Worm (Caenorhabditis elegans) whole organism, late embryonic: ENCODE results near the gene srv-22.

ENCODE experiments used
- C08G9.2 ChIP-seq: sonication (generic microtip); optimal IDR thresholded peaks from 2 replicates; lab custom pipeline; 2016; ENCODE audit warnings: mild to moderate bottlenecking, missing genetic modification characterization, moderate library complexity, missing compliant biosample characterization
- K02D7.2 ChIP-seq: sonication (generic microtip); optimal IDR thresholded peaks from 2 replicates; lab custom pipeline; 2017; ENCODE audit warnings: mild to moderate bottlenecking, missing genetic modification characterization, missing compliant biosample characterization
- K09A11.1 ChIP-seq: sonication (generic microtip); optimal IDR thresholded peaks from 2 replicates; lab custom pipeline; 2017; ENCODE audit warnings: antibody characterized with exemption, mild to moderate bottlenecking, missing genetic modification characterization, missing compliant biosample characterization; ENCODE audit not compliant: insufficient read depth
- Y22D7AL.16 ChIP-seq: sonication (generic microtip); optimal IDR thresholded peaks from 2 replicates; lab custom pipeline; 2016; ENCODE audit warnings: missing genetic modification characterization, missing compliant biosample characterization
- ama-1 ChIP-seq: fragments of 150-350 bp; optimal IDR thresholded peaks from 2 replicates; lab custom pipeline; 2014
- ceh-18 ChIP-seq: sonication (generic microtip); optimal IDR thresholded peaks from 2 replicates; lab custom pipeline; 2016; ENCODE audit warnings: missing genetic modification characterization, missing compliant biosample characterization
- ceh-19 ChIP-seq: fragments of 200-800 bp; sonication (Bioruptor generic); optimal IDR thresholded peaks from 2 replicates; lab custom pipeline; 2018; ENCODE audit warnings: mild to moderate bottlenecking, missing genetic modification characterization, missing compliant biosample characterization
- ceh-22 ChIP-seq: sonication (generic microtip); optimal IDR thresholded peaks from 2 replicates; lab custom pipeline; 2017; ENCODE audit warnings: missing biosample characterization, missing genetic modification characterization
- ceh-24 ChIP-seq: sonication (generic microtip); optimal IDR thresholded peaks from 2 replicates; lab custom pipeline; 2016; ENCODE audit warnings: mild to moderate bottlenecking, missing genetic modification characterization, missing compliant biosample characterization
- ceh-31 ChIP-seq: sonication (generic microtip); optimal IDR thresholded peaks from 2 replicates; lab custom pipeline; 2016; ENCODE audit warnings: missing genetic modification characterization, missing compliant biosample characterization
- ceh-48 ChIP-seq: sonication (generic microtip); optimal IDR thresholded peaks from 2 replicates; lab custom pipeline; 2016; ENCODE audit warnings: missing genetic modification characterization, inconsistent platforms, missing compliant biosample characterization
- elt-4 ChIP-seq: sonication (generic microtip); optimal IDR thresholded peaks from 2 replicates; lab custom pipeline; 2016; ENCODE audit warnings: missing genetic modification characterization, missing compliant biosample characterization
- fkh-10 ChIP-seq: fragments of 150-350 bp; optimal IDR thresholded peaks from 2 replicates; lab custom pipeline; 2014; ENCODE audit warnings: missing biosample characterization, missing genetic modification reagents, missing genetic modification characterization
- fkh-6 ChIP-seq: sonication (generic microtip); optimal IDR thresholded peaks from 2 replicates; lab custom pipeline; 2016; ENCODE audit warnings: missing genetic modification characterization, missing compliant biosample characterization
- nfya-1 ChIP-seq: sonication (generic microtip); optimal IDR thresholded peaks from 2 replicates; lab custom pipeline; 2017; ENCODE audit warnings: missing genetic modification characterization, mild to moderate bottlenecking, missing compliant biosample characterization, antibody characterized with exemption, moderate library complexity
- nhr-11 ChIP-seq: fragments of 150-350 bp; optimal IDR thresholded peaks from 2 replicates; lab custom pipeline; 2014; ENCODE audit warnings: missing biosample characterization, missing genetic modification characterization
- nhr-232 ChIP-seq: sonication (generic microtip); optimal IDR thresholded peaks from 2 replicates; lab custom pipeline; 2016; ENCODE audit warnings: missing genetic modification characterization, missing compliant biosample characterization
- pag-3 ChIP-seq: sonication (generic microtip); optimal IDR thresholded peaks from 2 replicates; lab custom pipeline; 2016; ENCODE audit warnings: missing compliant biosample characterization, missing genetic modification characterization, borderline replicate concordance
- pat-9 ChIP-seq: fragments of 200-800 bp; sonication (Bioruptor generic); optimal IDR thresholded peaks from 2 replicates; lab custom pipeline; 2018; ENCODE audit warnings: mild to moderate bottlenecking, missing genetic modification characterization, moderate library complexity, missing compliant biosample characterization
- pax-1 ChIP-seq: fragments of 150-350 bp; optimal IDR thresholded peaks from 2 replicates; lab custom pipeline; 2014; ENCODE audit warnings: missing biosample characterization, missing genetic modification characterization
- pha-2 ChIP-seq: sonication (generic microtip); optimal IDR thresholded peaks from 2 replicates; lab custom pipeline; 2017; ENCODE audit warnings: mild to moderate bottlenecking, missing genetic modification characterization, missing compliant biosample characterization
- pha-4 ChIP-seq: fragments of 150-350 bp; optimal IDR thresholded peaks from 2 replicates; lab custom pipeline; 2018; ENCODE audit warnings: missing biosample characterization, missing genetic modification reagents, missing genetic modification characterization
- pqm-1 ChIP-seq: sonication (generic microtip); optimal IDR thresholded peaks from 2 replicates; lab custom pipeline; 2016; ENCODE audit warnings: missing genetic modification characterization, missing compliant biosample characterization
- pros-1 ChIP-seq: fragments of 150-350 bp; optimal IDR thresholded peaks from 2 replicates; lab custom pipeline; 2014; ENCODE audit warnings: missing biosample characterization, missing genetic modification reagents, missing genetic modification characterization
- sdc-2 ChIP-seq: sonication (generic microtip); optimal IDR thresholded peaks from 2 replicates; lab custom pipeline; 2016; ENCODE audit warnings: missing genotype, missing genetic modification characterization, missing compliant biosample characterization
- sox-2 ChIP-seq: fragments of 200-800 bp; sonication (Bioruptor generic); IDR thresholded peaks from 2 replicates; pipeline ENCODE4 v1.3.6; 2022; ENCODE audit warnings: missing genetic modification reagents, missing genetic modification characterization, missing compliant biosample characterization
- ttx-3 ChIP-seq: sonication (generic microtip); optimal IDR thresholded peaks from 2 replicates; lab custom pipeline; 2016; ENCODE audit warnings: missing genetic modification reagents, missing genetic modification characterization, missing compliant biosample characterization
- unc-3 ChIP-seq, 2 experiments: fragments of 200-800 bp in 1 of 2; sonication (Bioruptor generic) in 1 of 2; sonication (generic microtip) in 1 of 2; conservative IDR thresholded peaks in 1 of 2; optimal IDR thresholded peaks in 1 of 2; 2 replicates each; pipeline versions ENCODE4 v1.3.6 to Lab custom; 2016 to 2022; ENCODE audit warnings: missing compliant biosample characterization in 2 of 2, missing genetic modification characterization in 2 of 2, missing genetic modification reagents in 1 of 2
- unc-42 ChIP-seq: sonication (generic microtip); optimal IDR thresholded peaks from 2 replicates; lab custom pipeline; 2016; ENCODE audit warnings: missing genotype, missing genetic modification characterization, missing compliant biosample characterization
- unc-86 ChIP-seq: sonication (generic microtip); optimal IDR thresholded peaks from 2 replicates; lab custom pipeline; 2016; ENCODE audit warnings: missing genetic modification characterization, missing compliant biosample characterization

srv-22 gene

DNA sequence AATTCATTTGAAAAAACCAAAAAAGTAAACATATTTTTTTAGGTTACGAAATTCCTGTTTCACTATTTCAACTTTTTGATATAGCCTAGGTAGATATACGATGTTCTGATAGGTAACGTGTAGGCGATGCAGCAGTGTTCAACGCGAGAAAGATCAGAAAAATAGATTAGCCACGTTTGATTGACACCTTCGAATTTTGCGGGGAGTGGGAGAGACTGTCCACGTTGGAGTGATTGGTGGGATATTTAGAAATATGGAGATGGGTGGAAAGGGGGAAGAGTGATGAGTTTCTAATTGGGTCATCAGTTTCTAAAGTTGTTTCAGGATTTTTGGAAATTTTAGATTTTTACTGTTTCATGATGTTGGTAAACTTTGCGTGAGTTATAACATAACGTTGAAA, 43.4 kb upstream of the srv-22 start:
- TF ChIP-seq Y22D7AL.16 (tag; lab: Kevin White, UChicago) (no peak), unc-86 (no peak), unc-3 (GFP tag; conservative IDR thresholded peaks at IDR 0.05; lab: Robert Waterston, UW) (no peak), unc-3 (tag; optimal IDR thresholded peaks at IDR 0.05; lab: Kevin White, UChicago) (no peak), K09A11.1 (tag; lab: Kevin White, UChicago) (no peak), nhr-11 (tag; lab: Kevin White, UChicago) (no peak)

DNA sequence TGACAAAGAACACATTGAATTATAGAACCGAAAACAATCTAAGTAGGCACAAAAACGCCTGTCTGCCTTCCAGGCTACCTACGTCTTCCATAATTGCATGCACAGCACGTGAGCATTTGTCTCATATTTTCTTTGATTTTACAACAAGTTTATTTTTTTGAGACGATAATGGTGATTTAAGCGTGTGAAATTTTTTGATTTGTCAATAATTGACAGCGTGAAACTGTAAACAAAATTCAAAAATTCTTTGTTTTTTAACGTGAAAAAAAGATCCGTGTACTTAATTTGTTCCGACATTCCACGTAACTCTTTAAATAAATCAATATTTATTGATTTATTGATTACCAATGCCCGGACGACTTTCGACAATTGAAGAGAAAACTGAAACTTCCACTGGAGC, 37.3 kb upstream of the srv-22 start, which contains the start of gene dhhc-13:
Gene dhhc-13 (plus strand): TSS at position 301 of the 400 bp plus-strand sequence.
- TF ChIP-seq pqm-1 (tag; lab: Kevin White, UChicago) (no peak), nhr-11 (tag; lab: Kevin White, UChicago) (no peak), pha-2 (tag; lab: Kevin White, UChicago) (no peak), unc-42 (tag; lab: Kevin White, UChicago) (no peak), fkh-6 (tag; lab: Kevin White, UChicago) (no peak), ama-1 (lab: Kevin White, UChicago) (no peak), K02D7.2 (tag; lab: Kevin White, UChicago) (no peak), ceh-18 (tag; lab: Kevin White, UChicago) (no peak), pax-1 (tag; lab: Kevin White, UChicago) (no peak), sox-2 (no peak), pha-4 (tag; lab: Kevin White, UChicago) (no peak), ceh-22 (no peak), pat-9 (tag; lab: Kevin White, UChicago) (no peak), C08G9.2 (tag; lab: Kevin White, UChicago) (no peak)

DNA sequence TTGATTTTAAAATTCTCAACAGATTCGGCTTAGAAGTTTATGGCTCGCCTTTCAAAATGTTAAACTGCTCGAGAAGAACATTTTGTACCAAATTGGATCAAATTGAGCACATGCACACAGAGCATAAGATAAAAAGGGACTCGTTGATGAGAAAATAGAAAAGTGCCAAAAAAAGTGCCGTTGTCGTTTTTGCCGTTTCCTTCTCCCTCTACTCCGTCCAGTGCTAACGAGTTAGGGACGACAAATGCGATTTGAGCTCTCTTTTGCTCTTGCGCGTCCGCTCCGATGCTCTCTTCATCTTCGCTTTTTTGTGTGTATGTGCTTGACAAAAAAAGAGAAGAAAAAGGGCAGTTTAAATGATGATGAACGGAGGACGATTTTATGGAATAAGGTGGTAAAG, 35.4 kb upstream of the srv-22 start:
- TF ChIP-seq ceh-19 (GFP tag; lab: Kevin White, UChicago) (no peak), unc-42 (tag; lab: Kevin White, UChicago) (peak; percentile 91)

DNA sequence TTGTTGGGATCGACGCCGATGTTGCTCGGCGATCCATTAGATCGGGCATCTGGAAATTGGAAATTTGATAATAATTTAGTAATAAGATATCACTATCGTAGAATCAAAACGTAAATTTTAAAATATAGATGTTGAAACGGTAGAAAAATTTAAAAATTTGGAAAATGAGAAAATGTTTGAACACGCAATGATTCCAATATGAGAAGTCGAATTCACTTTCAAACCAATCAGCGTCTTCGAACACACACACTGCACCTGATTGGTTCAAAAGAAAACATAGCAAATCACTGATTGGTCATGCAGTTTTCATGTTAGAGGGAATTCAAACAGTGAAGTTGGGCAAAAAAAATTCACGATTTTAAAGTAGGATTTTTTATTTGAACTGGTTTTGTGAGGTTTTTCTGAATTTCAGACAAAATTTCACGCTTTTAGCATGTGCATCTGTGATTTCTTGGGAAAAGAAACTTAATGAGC, 23.6 kb upstream of the srv-22 start, which contains the start of gene H04M03.12:
Gene H04M03.12 (minus strand): TSS at position 51 of the 474 bp plus-strand sequence.
- no peak for TF ChIP-seq sdc-2 (tag; lab: Kevin White, UChicago)
- peak; percentile 53 for TF ChIP-seq nfya-1 (tag; lab: Kevin White, UChicago)
- TF ChIP-seq, all 69 proteins: peak for 1

DNA sequence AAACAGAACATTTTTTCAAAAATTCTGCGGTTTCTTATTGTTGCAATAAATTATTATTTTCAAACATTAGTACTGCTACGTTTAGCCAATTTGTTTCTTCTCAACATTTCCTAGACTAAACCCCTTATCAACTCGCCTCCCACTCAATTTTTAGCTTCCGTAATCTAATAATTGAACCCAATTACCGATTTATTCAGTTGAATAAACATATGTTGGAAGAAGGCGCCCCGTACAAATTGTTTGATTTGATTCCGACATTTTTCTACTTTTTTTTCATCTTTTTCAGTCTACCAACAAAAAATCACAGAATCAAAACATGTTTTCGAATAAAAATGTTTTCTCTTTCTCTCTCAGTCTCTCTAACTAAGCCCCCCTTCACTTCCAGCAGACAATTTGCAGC, 23.0 kb upstream of the srv-22 start:
- TF ChIP-seq K09A11.1 (tag; lab: Kevin White, UChicago) (no peak), unc-42 (tag; lab: Kevin White, UChicago) (peak; percentile 85), ceh-48 (tag; lab: Kevin White, UChicago) (no peak)

DNA sequence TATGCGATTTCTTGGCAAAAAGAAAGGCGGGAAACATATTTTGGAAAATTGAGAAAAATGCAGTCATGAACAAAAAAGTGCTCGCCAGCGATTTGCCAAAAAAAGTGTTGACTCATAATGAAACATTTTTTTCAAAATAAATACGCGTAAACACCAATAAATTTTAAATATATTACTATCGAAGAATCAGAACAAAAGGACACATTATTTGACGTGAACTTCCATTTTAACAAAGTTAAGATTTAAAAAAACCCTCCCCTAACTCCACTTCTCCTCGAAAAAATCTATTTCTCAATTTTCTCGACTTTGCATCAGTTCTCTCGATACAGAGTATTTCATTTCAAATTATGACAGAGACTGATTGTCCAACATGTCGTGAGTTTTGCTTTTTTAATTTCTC, 16.6 kb upstream of the srv-22 start, which contains the start of gene pck-3:
Gene pck-3 (plus strand): TSS at position 301 of the 400 bp plus-strand sequence.
- no peak for TF ChIP-seq pag-3 (tag; lab: Kevin White, UChicago)
- no peak for TF ChIP-seq ttx-3 (tag; lab: Kevin White, UChicago)
- no peak for TF ChIP-seq elt-4 (tag; lab: Kevin White, UChicago)
- TF ChIP-seq fkh-10 (GFP tag; lab: Kevin White, UChicago) = no peak
- TF ChIP-seq ceh-24 (tag; lab: Kevin White, UChicago) = no peak
- TF ChIP-seq ceh-31 (tag; lab: Kevin White, UChicago) = no peak
- no peak for TF ChIP-seq pros-1
- no peak for TF ChIP-seq nhr-232 (tag; lab: Kevin White, UChicago)
